Worm (Caenorhabditis elegans) whole organism, L4 larva: ENCODE results near the gene nhr-210.

Source experiments
- F10B5.3 ChIP-seq: sonication (generic microtip); optimal IDR thresholded peaks from 2 replicates; lab custom pipeline; 2016; ENCODE audit warnings: mild to moderate bottlenecking, missing genetic modification characterization, missing compliant biosample characterization
- F26F4.8 ChIP-seq: fragments of 200-800 bp; sonication (Bioruptor generic); conservative IDR thresholded peaks from 2 replicates; pipeline ENCODE4 v1.3.6; 2022; ENCODE audit warnings: missing genetic modification characterization, missing compliant biosample characterization
- ZK337.2 ChIP-seq: fragments of 200-800 bp; sonication (Bioruptor generic); IDR thresholded peaks from 2 replicates; pipeline ENCODE4 v1.3.6; 2022; ENCODE audit warnings: missing genetic modification reagents, missing genetic modification characterization, missing compliant biosample characterization
- ZK546.5 ChIP-seq, 2 experiments: sonication (generic microtip); optimal IDR thresholded peaks; 2 replicates each; lab custom pipeline; 2017; ENCODE audit warnings: missing biosample characterization in 2 of 2, missing genetic modification characterization in 2 of 2
- ama-1 ChIP-seq: fragments of 150-350 bp; optimal IDR thresholded peaks from 2 replicates; lab custom pipeline; 2014; ENCODE audit warnings: inconsistent platforms, mixed read lengths
- dve-1 ChIP-seq: sonication (generic microtip); optimal IDR thresholded peaks from 2 replicates; lab custom pipeline; 2017; ENCODE audit warnings: antibody characterized with exemption, mild to moderate bottlenecking, missing genetic modification characterization, missing compliant biosample characterization; ENCODE audit not compliant: insufficient read depth
- jun-1 ChIP-seq: fragments of 150-350 bp; optimal IDR thresholded peaks from 2 replicates; lab custom pipeline; 2014; ENCODE audit warnings: missing biosample characterization, missing genetic modification reagents, missing genetic modification characterization
- lin-13 ChIP-seq: fragments of 150-350 bp; optimal IDR thresholded peaks from 2 replicates; lab custom pipeline; 2014; ENCODE audit warnings: missing biosample characterization, missing genetic modification reagents, missing genetic modification characterization
- lsy-2 ChIP-seq, 2 experiments: fragments of 150-350 bp in 1 of 2; sonication (generic microtip) in 1 of 2; optimal IDR thresholded peaks; 2 replicates each; lab custom pipeline; 2014 to 2017; ENCODE audit warnings: missing biosample characterization in 2 of 2, missing genetic modification characterization in 2 of 2
- nhr-76 ChIP-seq: fragments of 150-350 bp; optimal IDR thresholded peaks from 2 replicates; lab custom pipeline; 2014; ENCODE audit warnings: missing biosample characterization, missing genetic modification characterization
- spr-3 ChIP-seq: fragments of 200-800 bp; sonication (Bioruptor generic); optimal IDR thresholded peaks from 2 replicates; lab custom pipeline; 2018; ENCODE audit warnings: mild to moderate bottlenecking, missing genetic modification characterization, missing compliant biosample characterization
- tra-1 ChIP-seq: fragments of 200-800 bp; sonication (Bioruptor generic); IDR thresholded peaks from 2 replicates; pipeline ENCODE4 v1.3.6; 2022; ENCODE audit warnings: missing genetic modification reagents, missing genetic modification characterization, missing compliant biosample characterization
- unc-39 ChIP-seq: sonication (generic microtip); optimal IDR thresholded peaks from 2 replicates; lab custom pipeline; 2017; ENCODE audit warnings: missing biosample characterization, missing genetic modification characterization
- zag-1 ChIP-seq: fragments of 150-350 bp; optimal IDR thresholded peaks from 2 replicates; lab custom pipeline; 2014; ENCODE audit warnings: missing biosample characterization, missing genetic modification characterization

DNA sequence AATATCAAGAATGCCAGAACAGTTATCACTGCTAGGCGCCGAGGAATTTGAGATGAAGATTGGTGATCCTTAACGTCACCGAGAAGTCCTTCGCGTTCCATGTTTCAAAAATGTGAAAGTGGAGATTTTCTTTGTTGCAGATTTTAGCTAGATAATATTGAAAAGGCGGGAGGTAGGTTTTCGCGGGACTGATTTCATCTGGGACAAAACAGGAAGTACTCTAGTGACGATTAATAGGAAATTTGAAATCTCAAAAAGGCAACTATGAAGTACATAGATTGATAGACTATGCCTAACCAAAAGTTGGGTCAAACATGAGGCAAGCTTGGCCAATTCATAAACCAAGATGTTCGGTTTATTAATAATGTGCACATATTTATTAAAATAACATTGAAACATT, 33.7 kb upstream of the nhr-210 start, which contains the start of gene C14C6.8:
- TF ChIP-seq ZK337.2 (no peak), unc-39 (tag; lab: Kevin White, UChicago) (no peak), ZK546.5 (tag; optimal IDR thresholded peaks at IDR 0.05; lab: Kevin White, UChicago) (no peak), F26F4.8 (GFP tag; lab: Robert Waterston, UW) (no peak), spr-3 (GFP tag; lab: Kevin White, UChicago) (no peak), tra-1 (GFP tag; lab: Robert Waterston, UW) (no peak), nhr-76 (tag; lab: Kevin White, UChicago) (no peak), dve-1 (tag; lab: Kevin White, UChicago) (no peak), lsy-2 (tag; optimal IDR thresholded peaks at IDR 0.05; lab: Kevin White, UChicago) (no peak), ama-1 (lab: Kevin White, UChicago) (no peak), jun-1 (tag; lab: Kevin White, UChicago) (no peak), zag-1 (tag; lab: Kevin White, UChicago) (no peak), F10B5.3 (no peak), lin-13 (no peak)
